Fruit fly (Drosophila melanogaster) whole organism, embryonic: ENCODE data around the gene CG1572.

ENCODE experiments used
- CG10366 ChIP-seq: fragments of 200-800 bp; sonication (Bioruptor generic); IDR thresholded peaks from 2 replicates; pipeline ENCODE4 v1.3.6; 2022; ENCODE audit warnings: missing biosample characterization, missing genetic modification characterization
- CG10431 ChIP-seq: fragments of 200-800 bp; sonication (Bioruptor generic); optimal IDR thresholded peaks from 3 replicates; lab custom pipeline; 2018; ENCODE audit warnings: missing biosample characterization, mild to moderate bottlenecking, missing genetic modification characterization
- CG11696 ChIP-seq: fragments of 200-800 bp; sonication (Bioruptor generic); IDR thresholded peaks from 2 replicates; pipeline ENCODE4 v1.3.6; 2022; ENCODE audit warnings: missing biosample characterization, missing genetic modification characterization
- CG13894 ChIP-seq: fragments of 200-800 bp; sonication (Bioruptor generic); optimal IDR thresholded peaks from 3 replicates; lab custom pipeline; 2018; ENCODE audit warnings: missing biosample characterization, mild to moderate bottlenecking, missing genetic modification characterization, moderate library complexity
- CG14667 ChIP-seq: fragments of 200-800 bp; sonication (Bioruptor generic); IDR thresholded peaks from 2 replicates; pipeline ENCODE4 v1.3.6; 2022; ENCODE audit warnings: missing biosample characterization, missing genetic modification characterization
- CG17186 ChIP-seq: fragments of 200-800 bp; sonication (Bioruptor generic); optimal IDR thresholded peaks from 3 replicates; lab custom pipeline; 2017; ENCODE audit warnings: missing biosample characterization, missing genetic modification reagents, missing genetic modification characterization
- CG17385 ChIP-seq: fragments of 200-800 bp; sonication (Bioruptor generic); optimal IDR thresholded peaks from 3 replicates; lab custom pipeline; 2018; ENCODE audit warnings: missing biosample characterization, mild to moderate bottlenecking, missing genetic modification characterization
- CG17612 ChIP-seq: fragments of 200-800 bp; sonication (Bioruptor generic); IDR thresholded peaks from 2 replicates; pipeline ENCODE4 v1.3.6; 2022; ENCODE audit warnings: missing biosample characterization, missing genetic modification characterization
- CG2120 ChIP-seq: fragments of 200-800 bp; sonication (Bioruptor generic); optimal IDR thresholded peaks from 3 replicates; lab custom pipeline; 2016; ENCODE audit warnings: missing biosample characterization, missing genetic modification characterization
- CG32532 ChIP-seq: fragments of 200-800 bp; sonication (Bioruptor generic); IDR thresholded peaks from 2 replicates; pipeline ENCODE4 v1.3.6; 2022; ENCODE audit warnings: missing biosample characterization, missing genetic modification characterization
- CG34224 ChIP-seq: fragments of 200-800 bp; sonication (Bioruptor generic); IDR thresholded peaks from 3 replicates; pipeline ENCODE4 v1.3.6; 2022; ENCODE audit warnings: missing biosample characterization, missing genetic modification characterization; ENCODE audit not compliant: partially characterized antibody
- CG4730 ChIP-seq: fragments of 200-800 bp; sonication (Bioruptor generic); IDR thresholded peaks from 2 replicates; pipeline ENCODE4 v1.3.6; 2022; ENCODE audit warnings: missing biosample characterization, missing genetic modification characterization
- CG6689 ChIP-seq: fragments of 200-800 bp; sonication (Bioruptor generic); IDR thresholded peaks from 2 replicates; pipeline ENCODE4 v1.3.6; 2022; ENCODE audit warnings: missing biosample characterization, missing genetic modification characterization
- CG7987 ChIP-seq: fragments of 200-800 bp; sonication (Bioruptor generic); optimal IDR thresholded peaks from 2 replicates; lab custom pipeline; 2018; ENCODE audit warnings: missing biosample characterization, mild to moderate bottlenecking, missing genetic modification characterization, moderate library complexity
- CG9932 ChIP-seq: fragments of 200-800 bp; sonication (Bioruptor generic); IDR thresholded peaks from 2 replicates; pipeline ENCODE4 v1.3.6; 2022; ENCODE audit warnings: missing biosample characterization, missing genetic modification characterization
- CoRest ChIP-seq: fragments of 200-800 bp; sonication (Bioruptor generic); optimal IDR thresholded peaks from 3 replicates; lab custom pipeline; 2018; ENCODE audit warnings: missing biosample characterization, mild to moderate bottlenecking, missing genetic modification characterization, moderate library complexity
- D19A ChIP-seq: fragments of 200-800 bp; optimal IDR thresholded peaks from 3 replicates; lab custom pipeline; 2019; ENCODE audit warnings: missing biosample characterization, mild to moderate bottlenecking, missing genetic modification characterization, moderate library complexity
- Dbx ChIP-seq: fragments of 200-800 bp; sonication (Bioruptor generic); IDR thresholded peaks from 3 replicates; pipeline ENCODE4 v1.3.6; 2022; ENCODE audit warnings: missing biosample characterization, missing genetic modification characterization
- Doc3 ChIP-seq: fragments of 200-800 bp; sonication (Bioruptor generic); IDR thresholded peaks from 3 replicates; pipeline ENCODE4 v1.3.6; 2022; ENCODE audit warnings: missing biosample characterization, missing genetic modification characterization; ENCODE audit not compliant: partially characterized antibody
- Dref ChIP-seq: fragments of 200-800 bp; sonication (Bioruptor generic); IDR thresholded peaks from 2 replicates; pipeline ENCODE4 v1.3.6; 2022; ENCODE audit warnings: missing biosample characterization, missing genetic modification characterization
- E2f1 ChIP-seq: fragments of 200-800 bp; sonication (Bioruptor generic); IDR thresholded peaks from 2 replicates; pipeline ENCODE4 v1.3.6; 2022; ENCODE audit warnings: missing biosample characterization, missing genetic modification characterization
- E2f2 ChIP-seq: fragments of 200-800 bp; sonication (Bioruptor generic); IDR thresholded peaks from 2 replicates; pipeline ENCODE4 v1.3.6; 2022; ENCODE audit warnings: missing biosample characterization, missing genetic modification characterization
- ERR ChIP-seq: fragments of 200-800 bp; sonication (Bioruptor generic); optimal IDR thresholded peaks from 2 replicates; lab custom pipeline; 2016; ENCODE audit warnings: missing biosample characterization, missing genetic modification characterization
- HmgD ChIP-seq: fragments of 200-800 bp; sonication (Bioruptor generic); optimal IDR thresholded peaks from 3 replicates; lab custom pipeline; 2016; ENCODE audit warnings: missing biosample characterization, missing genetic modification characterization
- Hr78 ChIP-seq, 2 experiments: fragments of 200-800 bp in 1 of 2; fragments of >200 bp in 1 of 2; sonication (Bioruptor generic) in 1 of 2; optimal IDR thresholded peaks; 2 replicates each; lab custom pipeline; 2017 to 2019; ENCODE audit warnings: missing biosample characterization in 2 of 2, missing genetic modification characterization in 2 of 2, mild to moderate bottlenecking in 1 of 2, moderate library complexity in 1 of 2
- Jarid2 ChIP-seq: fragments of 200-800 bp; sonication (Bioruptor generic); optimal IDR thresholded peaks from 3 replicates; lab custom pipeline; 2017; ENCODE audit warnings: mild to moderate bottlenecking, missing biosample characterization, missing genetic modification reagents, missing genetic modification characterization
- Lhr ChIP-seq: fragments of 200-800 bp; sonication (Bioruptor generic); optimal IDR thresholded peaks from 3 replicates; lab custom pipeline; 2017; ENCODE audit warnings: mild to moderate bottlenecking, missing biosample characterization, missing genetic modification reagents, missing genetic modification characterization
- Med ChIP-seq: fragments of 200-800 bp; sonication (Bioruptor generic); peaks from one replicate; lab custom pipeline; 2016; ENCODE audit warnings: missing biosample characterization, missing genetic modification characterization, mild to moderate bottlenecking, inconsistent platforms, moderate library complexity
- NfI ChIP-seq: fragments of 200-800 bp; sonication (Bioruptor generic); optimal IDR thresholded peaks from 3 replicates; lab custom pipeline; 2018; ENCODE audit warnings: missing biosample characterization, mild to moderate bottlenecking, missing genetic modification characterization, moderate library complexity
- Oli ChIP-seq: fragments of 200-800 bp; sonication (Bioruptor generic); optimal IDR thresholded peaks from 2 replicates; lab custom pipeline; 2018; ENCODE audit warnings: missing biosample characterization, mild to moderate bottlenecking, missing genetic modification characterization, moderate library complexity
- Sin3A ChIP-seq: fragments of >200 bp; optimal IDR thresholded peaks from 2 replicates; lab custom pipeline; 2018
- Sry-β ChIP-seq: fragments of 200-800 bp; sonication (Bioruptor generic); optimal IDR thresholded peaks from 2 replicates; lab custom pipeline; 2018; ENCODE audit warnings: missing biosample characterization, mild to moderate bottlenecking, missing genetic modification characterization, moderate library complexity
- Xbp1 ChIP-seq: fragments of 200-800 bp; sonication (Bioruptor generic); optimal IDR thresholded peaks from 3 replicates; lab custom pipeline; 2016; ENCODE audit warnings: missing biosample characterization, mild to moderate bottlenecking, missing genetic modification characterization
- bsh ChIP-seq, 2 experiments: fragments of 200-800 bp; sonication (Bioruptor generic); optimal IDR thresholded peaks; 2 replicates each; lab custom pipeline; 2017 to 2018; ENCODE audit warnings: mild to moderate bottlenecking in 2 of 2, missing biosample characterization in 2 of 2, missing genetic modification characterization in 2 of 2, moderate library complexity in 1 of 2
- caup ChIP-seq: fragments of 200-800 bp; sonication (Bioruptor generic); optimal IDR thresholded peaks from 3 replicates; lab custom pipeline; 2017; ENCODE audit warnings: missing biosample characterization, mild to moderate bottlenecking, missing genetic modification characterization, moderate library complexity; ENCODE audit not compliant: severe bottlenecking
- chinmo ChIP-seq: fragments of 200-800 bp; sonication (Bioruptor generic); IDR thresholded peaks from 4 replicates; pipeline ENCODE4 v1.3.6; 2022; ENCODE audit warnings: missing biosample characterization, missing genetic modification characterization; ENCODE audit not compliant: partially characterized antibody
- chm ChIP-seq: fragments of 200-800 bp; sonication (Bioruptor generic); IDR thresholded peaks from 2 replicates; pipeline ENCODE4 v1.3.6; 2022; ENCODE audit warnings: missing biosample characterization, missing genetic modification characterization
- dysf ChIP-seq: fragments of 200-800 bp; sonication (Bioruptor generic); IDR thresholded peaks from 3 replicates; pipeline ENCODE4 v1.3.6; 2022; ENCODE audit warnings: missing biosample characterization, missing genetic modification characterization
- gsb ChIP-seq: fragments of 200-800 bp; sonication (Bioruptor generic); IDR thresholded peaks from 2 replicates; pipeline ENCODE4 v1.3.6; 2022; ENCODE audit warnings: missing biosample characterization, missing genetic modification characterization
- ken ChIP-seq: fragments of 200-800 bp; sonication (Bioruptor generic); IDR thresholded peaks from 3 replicates; pipeline ENCODE4 v1.3.6; 2022; ENCODE audit warnings: missing biosample characterization, missing genetic modification characterization
- lab ChIP-seq: fragments of 200-800 bp; sonication (Bioruptor generic); optimal IDR thresholded peaks from 3 replicates; lab custom pipeline; 2017; ENCODE audit warnings: missing biosample characterization, missing genetic modification characterization, mild to moderate bottlenecking, moderate library complexity, missing genetic modification reagents
- lilli ChIP-seq: fragments of 200-800 bp; sonication (Bioruptor generic); optimal IDR thresholded peaks from 3 replicates; lab custom pipeline; 2016; ENCODE audit warnings: missing biosample characterization, missing genetic modification characterization
- nom ChIP-seq: fragments of 200-800 bp; sonication (Bioruptor generic); optimal IDR thresholded peaks from 2 replicates; lab custom pipeline; 2017; ENCODE audit warnings: missing biosample characterization, missing genetic modification characterization, mild to moderate bottlenecking, moderate library complexity, missing genetic modification reagents
- row ChIP-seq: fragments of 200-800 bp; sonication (Bioruptor generic); IDR thresholded peaks from 3 replicates; pipeline ENCODE4 v1.3.6; 2022; ENCODE audit warnings: missing biosample characterization, missing genetic modification characterization
- slbo ChIP-seq: fragments of 200-800 bp; sonication (Bioruptor generic); IDR thresholded peaks from 2 replicates; pipeline ENCODE4 v1.3.6; 2022; ENCODE audit warnings: missing biosample characterization, missing genetic modification characterization
- stc ChIP-seq: fragments of 200-800 bp; sonication (Bioruptor generic); IDR thresholded peaks from 2 replicates; pipeline ENCODE4 v1.3.6; 2022; ENCODE audit warnings: missing biosample characterization, missing genetic modification characterization
- sug ChIP-seq: fragments of 200-800 bp; optimal IDR thresholded peaks from 2 replicates; lab custom pipeline; 2019; ENCODE audit warnings: missing biosample characterization, mild to moderate bottlenecking, missing genetic modification characterization, moderate library complexity
- z ChIP-seq: fragments of 200-800 bp; sonication (Bioruptor generic); IDR thresholded peaks from 3 replicates; pipeline ENCODE4 v1.3.6; 2022; ENCODE audit warnings: missing biosample characterization, missing genetic modification characterization

CG1572 gene

dm6 chrX:11558389-11558908, at the start of gene CG1572 (continued):
- TF ChIP-seq lab (GFP tag; lab: Kevin White, UChicago) (peak; percentile 23), NfI (GFP tag; lab: Kevin White, UChicago) (peak; percentile 20), chm (GFP tag; lab: Robert Waterston, UW) (peak; percentile 23; the same call in 1 of the 2 replicates), ERR (GFP tag; lab: Kevin White, UChicago) (no peak), bsh (GFP tag; optimal IDR thresholded peaks at IDR 0.05; lab: Kevin White, UChicago) (no peak), Xbp1 (peak; percentile 14), lilli (GFP tag; lab: Kevin White, UChicago) (peak; percentile 28), CG17612 (GFP tag; lab: Robert Waterston, UW) (no peak), CG14667 (GFP tag; lab: Robert Waterston, UW) (no peak), Med (GFP tag; lab: Kevin White, UChicago) (peak; percentile 79), Jarid2 (peak; percentile 57), Oli (tag; lab: Kevin White, UChicago) (no peak), Sin3A (no peak), CG7987 (GFP tag; lab: Kevin White, UChicago) (peak; percentile 24), CG34224 (peak; percentile 37; the same call in 1 of the 3 replicates), Dbx (peak; percentile 49; the same call in 2 of the 3 replicates), CG9932 (peak; percentile 36; the same call in 1 of the 2 replicates), CG6689 (0 out of 2 replicates have a peak, but pooled peaks have one; percentile 29), CG32532 (peak; percentile 42), slbo (GFP tag; lab: Robert Waterston, UW) (peak; percentile 26; the same call in 1 of the 2 replicates), sug (tag; lab: Kevin White, UChicago) (no peak), Doc3 (no peak), CG11696 (GFP tag; lab: Robert Waterston, UW) (peak; percentile 63), HmgD (GFP tag; lab: Kevin White, UChicago) (no peak), CG4730 (no peak), caup (GFP tag; lab: Kevin White, UChicago) (peak; percentile 1), chinmo (0 out of 4 replicates have a peak, but pooled peaks have one; percentile 46), E2f2 (peak; percentile 23; the same call in 1 of the 2 replicates), E2f1 (GFP tag; lab: Robert Waterston, UW) (0 out of 2 replicates have a peak, but pooled peaks have one; percentile 9), Lhr (GFP tag; lab: Kevin White, UChicago) (no peak), row (GFP tag; lab: Robert Waterston, UW) (peak; percentile 78)

DNA sequence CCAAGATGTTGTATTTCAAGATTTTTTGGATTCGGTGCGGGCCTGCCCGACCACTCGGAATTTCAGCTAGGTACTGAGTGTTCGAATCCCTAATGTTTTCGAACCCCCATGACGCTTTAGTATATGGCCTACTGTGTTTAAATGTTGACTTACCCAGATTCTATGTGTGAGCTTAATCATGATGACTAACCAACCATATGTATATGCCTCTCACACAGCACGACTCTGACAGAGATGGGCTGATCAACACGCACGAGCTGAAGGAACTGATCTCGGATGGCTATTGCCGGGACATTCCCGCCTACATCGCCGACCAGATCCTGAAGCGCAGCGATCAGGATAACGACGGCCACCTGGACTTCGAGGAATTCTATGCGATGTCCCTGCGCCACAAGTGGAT, 45.6 kb upstream of the CG1572 start, which contains the start of gene CG2533:
Gene CG2533, minus strand, starts transcription at position 101 of the 400 bp plus-strand sequence.
- TF ChIP-seq dysf (no peak), Dref (GFP tag; lab: Robert Waterston, UW) (no peak), stc (no peak), CG17186 (GFP tag; lab: Kevin White, UChicago) (no peak), CG13894 (no peak), Hr78 (GFP tag; optimal IDR thresholded peaks at IDR 0.05; lab: Kevin White, UChicago) (no peak)

- TF ChIP-seq CG10431 (GFP tag; lab: Kevin White, UChicago) (no peak), caup (GFP tag; lab: Kevin White, UChicago) (no peak), D19A (tag; lab: Kevin White, UChicago) (no peak), CG17385 (peak; percentile 78), CG4730 (no peak), chinmo (0 out of 4 replicates have a peak, but pooled peaks have one; percentile 23), ken (GFP tag; lab: Robert Waterston, UW) (no peak), CoRest (tag; lab: Kevin White, UChicago) (no peak), nom (no peak), Sry-β (no peak), CG2120 (GFP tag; lab: Kevin White, UChicago) (no peak), E2f1 (GFP tag; lab: Robert Waterston, UW) (no peak), CG11696 (GFP tag; lab: Robert Waterston, UW) (no peak), sug (tag; lab: Kevin White, UChicago) (peak; percentile 40), z (GFP tag; lab: Robert Waterston, UW) (no peak), gsb (GFP tag; lab: Robert Waterston, UW) (no peak), CG10366 (GFP tag; lab: Robert Waterston, UW) (no peak), CG34224 (0 out of 3 replicates have a peak, but pooled peaks have one; percentile 13)
Observed at dm6 chrX:11601408-11601807, 43.0 kb upstream of the CG1572 start.
